Worm (Caenorhabditis elegans) whole organism, midembryonic: ENCODE measurements around the gene C35D10.5.

Experiments
- T22C8.4 ChIP-seq: fragments of 200-800 bp; sonication (Bioruptor generic); IDR thresholded peaks from 2 replicates; pipeline ENCODE4 v1.3.6; 2022; ENCODE audit warnings: missing genetic modification characterization, missing compliant biosample characterization
- cog-1 ChIP-seq: sonication (generic microtip); optimal IDR thresholded peaks from 2 replicates; lab custom pipeline; 2016; ENCODE audit warnings: missing genetic modification characterization, missing compliant biosample characterization
- flt-1 ChIP-seq: fragments of 200-800 bp; sonication (Bioruptor generic); IDR thresholded peaks from 2 replicates; pipeline ENCODE4 v1.3.6; 2022; ENCODE audit warnings: missing genetic modification characterization, missing compliant biosample characterization
- klf-2 ChIP-seq: fragments of 200-800 bp; sonication (Bioruptor generic); conservative IDR thresholded peaks from 2 replicates; pipeline ENCODE4 v1.3.6; 2022; ENCODE audit warnings: missing genetic modification reagents, missing genetic modification characterization, missing compliant biosample characterization
- med-1 ChIP-seq: sonication (generic microtip); optimal IDR thresholded peaks from 2 replicates; lab custom pipeline; 2017; ENCODE audit warnings: missing genetic modification characterization, mild to moderate bottlenecking, missing compliant biosample characterization, antibody characterized with exemption, missing genetic modification reagents; ENCODE audit not compliant: insufficient read depth
- ref-1 ChIP-seq: fragments of 200-800 bp; sonication (Bioruptor generic); conservative IDR thresholded peaks from 2 replicates; pipeline ENCODE4 v1.3.6; 2022; ENCODE audit warnings: missing genetic modification reagents, missing genetic modification characterization, missing compliant biosample characterization
- tab-1 ChIP-seq: fragments of 200-800 bp; sonication (Bioruptor generic); IDR thresholded peaks from 2 replicates; pipeline ENCODE4 v1.3.6; 2022; ENCODE audit warnings: missing genetic modification characterization, missing compliant biosample characterization
- ztf-23 ChIP-seq: fragments of 200-800 bp; sonication (Bioruptor generic); IDR thresholded peaks from 2 replicates; pipeline ENCODE4 v1.3.6; 2022; ENCODE audit warnings: missing genetic modification reagents, missing genetic modification characterization, missing compliant biosample characterization
- ztf-29 ChIP-seq: fragments of 200-800 bp; sonication (Bioruptor generic); IDR thresholded peaks from 2 replicates; pipeline ENCODE4 v1.3.6; 2022; ENCODE audit warnings: missing genetic modification reagents, missing genetic modification characterization, missing compliant biosample characterization

C35D10.5 gene

DNA sequence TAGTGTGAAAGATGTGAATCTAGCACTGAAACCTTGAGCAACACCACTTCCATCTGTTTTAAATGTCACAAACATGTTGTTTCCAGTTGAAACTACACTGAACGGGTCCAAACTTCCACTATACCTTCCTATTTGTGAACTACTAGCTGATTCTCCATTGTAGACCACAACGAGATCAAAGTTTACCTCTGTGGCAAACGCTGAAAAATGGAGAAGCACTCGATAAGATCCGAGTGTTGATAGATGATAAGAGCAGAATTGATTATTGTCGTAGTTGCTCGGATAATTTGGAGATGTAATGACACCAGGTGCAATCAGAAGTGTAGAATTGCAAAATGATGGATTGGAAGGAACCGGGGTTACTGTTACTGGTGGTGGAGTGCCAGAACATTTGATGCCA, 19.8 kb downstream of the C35D10.5 start:
- TF ChIP-seq ztf-29 (GFP tag; lab: Robert Waterston, UW) (no peak), ztf-23 (GFP tag; lab: Robert Waterston, UW) (no peak), klf-2 (GFP tag; lab: Robert Waterston, UW) (no peak)

DNA sequence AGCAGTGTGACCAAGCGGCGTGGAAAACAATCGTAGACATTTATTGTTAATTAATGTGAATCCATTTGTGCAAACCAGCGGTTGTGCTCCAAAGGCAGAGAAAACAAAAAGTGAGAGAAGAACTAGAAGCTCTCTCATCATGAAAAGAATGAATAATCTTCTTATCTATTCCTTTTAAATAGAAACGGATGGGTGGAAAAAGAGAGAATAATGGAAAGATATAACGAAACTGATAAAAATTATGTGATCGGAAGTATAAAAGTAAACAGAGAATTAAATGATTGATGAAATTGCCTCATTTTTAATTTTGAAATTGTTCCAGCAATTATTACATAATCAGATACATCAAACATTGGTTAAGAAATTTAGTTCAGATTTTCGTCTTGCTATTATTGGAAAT, 21.3 kb downstream of the C35D10.5 start, which contains the start of gene clec-5:
TSS of gene clec-5 (minus strand) at position 178 of the 400 bp plus-strand sequence.
- no peak for TF ChIP-seq cog-1 (tag; lab: Kevin White, UChicago)
- TF ChIP-seq ztf-29 (GFP tag; lab: Robert Waterston, UW), result no peak
- no peak for TF ChIP-seq klf-2 (GFP tag; lab: Robert Waterston, UW)
- TF ChIP-seq T22C8.4 (GFP tag; lab: Robert Waterston, UW), result no peak
- TF ChIP-seq med-1 (GFP tag; lab: Kevin White, UChicago), result no peak
- TF ChIP-seq flt-1 (GFP tag; lab: Robert Waterston, UW), result no peak
- no peak for TF ChIP-seq tab-1
- no peak for TF ChIP-seq ztf-23 (GFP tag; lab: Robert Waterston, UW)
- TF ChIP-seq ref-1 (GFP tag; lab: Robert Waterston, UW), result no peak

DNA sequence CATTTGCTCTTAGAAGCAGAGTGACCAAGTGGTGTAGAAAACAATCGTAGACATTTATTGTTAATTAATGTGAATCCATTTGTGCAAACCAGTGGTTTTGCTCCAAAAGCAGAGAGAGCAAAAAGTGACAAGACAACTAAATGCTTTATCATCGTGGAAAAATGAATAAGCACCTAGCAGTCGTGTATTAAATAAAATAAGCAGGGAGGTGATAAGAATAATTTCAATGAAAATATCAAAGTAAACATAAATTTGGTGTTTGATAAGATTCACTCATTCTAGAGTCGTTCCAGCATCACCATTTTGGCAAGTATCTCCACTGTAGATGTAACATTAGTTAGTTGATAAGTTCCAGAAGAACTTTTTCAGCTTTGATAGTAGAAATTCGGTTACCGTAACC, 25.1 kb downstream of the C35D10.5 start, which contains the start of gene clec-6:
TSS of gene clec-6 (minus strand) at position 154 of the 400 bp plus-strand sequence.
- TF ChIP-seq ztf-23 (GFP tag; lab: Robert Waterston, UW), result no peak
- no peak for TF ChIP-seq T22C8.4 (GFP tag; lab: Robert Waterston, UW)
- TF ChIP-seq ref-1 (GFP tag; lab: Robert Waterston, UW), result no peak
- no peak for TF ChIP-seq tab-1
- no peak for TF ChIP-seq med-1 (GFP tag; lab: Kevin White, UChicago)
- no peak for TF ChIP-seq cog-1 (tag; lab: Kevin White, UChicago)
- no peak for TF ChIP-seq klf-2 (GFP tag; lab: Robert Waterston, UW)
- TF ChIP-seq ztf-29 (GFP tag; lab: Robert Waterston, UW), result no peak
- no peak for TF ChIP-seq flt-1 (GFP tag; lab: Robert Waterston, UW)

DNA sequence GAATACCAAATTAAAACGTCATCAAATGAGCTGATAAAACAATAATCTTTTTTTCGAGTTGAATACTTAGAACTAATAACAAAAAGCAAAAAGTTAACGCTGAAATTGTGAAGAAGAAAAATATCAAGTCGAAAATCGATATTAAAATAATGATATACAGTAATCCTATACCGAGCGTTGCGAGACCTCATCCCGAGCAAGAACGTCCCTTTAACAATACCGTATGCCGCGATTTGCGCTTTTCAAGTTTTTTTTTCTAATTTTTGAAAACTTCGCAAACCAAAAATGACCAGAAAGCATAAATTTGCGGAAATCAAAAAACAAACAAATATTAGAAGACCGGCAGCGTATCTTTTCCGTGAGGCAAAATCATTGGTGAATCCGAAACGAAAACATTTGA, 28.8 kb downstream of the C35D10.5 start, which contains the start of gene F26F4.5:
TSS of gene F26F4.5 (minus strand) at position 256 of the 400 bp plus-strand sequence.
- no peak for TF ChIP-seq ztf-23 (GFP tag; lab: Robert Waterston, UW)

DNA sequence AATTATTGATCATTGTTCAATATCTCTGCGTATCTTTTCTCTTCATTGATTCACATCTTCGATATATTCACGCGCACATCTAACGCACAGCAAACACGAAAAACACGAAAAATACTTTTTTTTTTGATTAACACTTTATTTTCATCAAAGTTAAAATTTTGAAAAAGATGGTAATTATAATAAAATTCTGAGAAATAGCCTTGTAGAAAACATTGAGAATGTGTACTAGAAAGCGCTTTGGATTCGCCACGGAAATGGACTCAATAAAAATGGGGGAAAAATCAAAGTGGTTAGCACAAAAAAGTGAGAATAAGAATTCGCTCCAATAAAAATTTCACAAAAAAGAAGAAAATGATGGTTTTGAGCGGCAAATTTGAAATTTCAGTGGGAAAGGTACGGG, 31.4 kb downstream of the C35D10.5 start, which contains the start of gene F26F4.6:
TSS of gene F26F4.6 (minus strand) at position 101 of the 400 bp plus-strand sequence.
- TF ChIP-seq tab-1, result no peak

DNA sequence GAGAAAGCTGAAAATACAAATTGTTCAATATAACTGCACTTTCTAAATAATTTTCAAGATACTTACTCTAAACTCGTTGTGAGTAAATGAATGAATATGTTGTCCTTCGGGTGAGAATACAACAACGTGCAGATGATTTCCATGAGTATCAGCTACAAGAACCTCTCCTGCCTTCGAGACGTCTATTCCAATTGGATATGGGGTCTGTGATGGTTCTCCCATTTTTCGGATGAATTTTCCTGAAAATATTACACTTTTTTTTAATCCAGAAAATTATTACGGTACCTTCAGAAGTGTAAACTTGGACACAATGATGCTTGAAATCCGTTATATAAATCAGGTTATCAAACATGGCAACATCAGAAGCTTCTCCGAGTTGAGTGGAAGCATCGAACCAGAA, 33.2 kb downstream of the C35D10.5 start:
- TF ChIP-seq ztf-29 (GFP tag; lab: Robert Waterston, UW) (no peak), med-1 (GFP tag; lab: Kevin White, UChicago) (no peak), T22C8.4 (GFP tag; lab: Robert Waterston, UW) (no peak), klf-2 (GFP tag; lab: Robert Waterston, UW) (no peak)

DNA sequence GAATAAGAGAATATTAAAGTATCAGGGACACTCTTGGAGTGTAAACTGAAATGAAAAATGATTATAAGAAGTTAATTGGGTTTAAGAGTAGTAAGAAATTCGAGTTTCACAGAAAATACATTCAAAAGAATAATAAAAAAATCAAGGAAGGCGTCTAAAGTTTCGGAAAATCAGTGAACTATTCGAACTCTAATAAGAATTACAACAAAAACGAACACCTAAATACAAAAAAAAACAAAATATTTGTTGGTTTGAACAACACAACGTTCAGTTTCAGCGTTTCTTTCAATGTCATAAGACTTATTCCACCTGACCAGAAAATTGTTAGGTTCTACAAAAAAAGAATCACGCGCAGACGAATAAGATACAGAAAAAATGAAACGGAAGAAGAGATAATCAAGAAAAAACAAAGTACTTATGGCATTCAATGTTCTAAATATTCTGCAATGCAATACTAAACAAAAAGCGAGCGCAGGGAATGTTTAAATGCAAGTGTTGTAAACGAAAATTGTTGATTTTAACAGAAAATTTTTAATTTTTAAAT, 37.0 kb downstream of the C35D10.5 start, which contains the start of gene nhl-2:
TSS of gene nhl-2 (minus strand) at position 51 of the 544 bp plus-strand sequence.
- TF ChIP-seq tab-1 (no peak), ztf-29 (GFP tag; lab: Robert Waterston, UW) (no peak), flt-1 (GFP tag; lab: Robert Waterston, UW) (no peak), ztf-23 (GFP tag; lab: Robert Waterston, UW) (no peak), med-1 (GFP tag; lab: Kevin White, UChicago) (no peak), cog-1 (tag; lab: Kevin White, UChicago) (no peak), klf-2 (GFP tag; lab: Robert Waterston, UW) (no peak), ref-1 (GFP tag; lab: Robert Waterston, UW) (no peak), T22C8.4 (GFP tag; lab: Robert Waterston, UW) (no peak)

DNA sequence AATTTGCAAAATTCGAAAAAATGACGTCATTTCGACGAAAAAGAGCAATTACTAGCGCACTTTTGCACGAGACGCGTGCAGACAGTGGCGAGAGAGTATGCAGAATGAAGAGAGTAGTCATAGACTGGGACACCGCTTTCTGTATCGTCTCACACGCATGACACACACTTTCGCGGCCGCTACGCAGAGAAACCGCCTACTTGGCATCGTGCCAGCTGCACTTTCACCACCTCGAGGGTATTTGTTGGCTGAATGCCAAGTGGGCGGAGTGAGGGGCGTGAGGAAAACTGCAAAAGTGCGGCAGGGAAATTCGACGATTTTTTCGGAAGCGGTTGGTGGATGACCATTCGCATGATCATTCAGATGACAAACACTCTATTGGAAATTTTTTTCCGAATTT, 37.6 kb downstream of the C35D10.5 start:
- TF ChIP-seq ztf-29 (GFP tag; lab: Robert Waterston, UW), result no peak
- peak; percentile 94 for TF ChIP-seq ztf-23 (GFP tag; lab: Robert Waterston, UW)
- peak; percentile 84 for TF ChIP-seq flt-1 (GFP tag; lab: Robert Waterston, UW)
- no peak for TF ChIP-seq klf-2 (GFP tag; lab: Robert Waterston, UW)
- TF ChIP-seq cog-1 (tag; lab: Kevin White, UChicago), result peak; percentile 95
- no peak for TF ChIP-seq med-1 (GFP tag; lab: Kevin White, UChicago)
- TF ChIP-seq T22C8.4 (GFP tag; lab: Robert Waterston, UW), result peak; percentile 36; the same call in 1 of the 2 replicates

DNA sequence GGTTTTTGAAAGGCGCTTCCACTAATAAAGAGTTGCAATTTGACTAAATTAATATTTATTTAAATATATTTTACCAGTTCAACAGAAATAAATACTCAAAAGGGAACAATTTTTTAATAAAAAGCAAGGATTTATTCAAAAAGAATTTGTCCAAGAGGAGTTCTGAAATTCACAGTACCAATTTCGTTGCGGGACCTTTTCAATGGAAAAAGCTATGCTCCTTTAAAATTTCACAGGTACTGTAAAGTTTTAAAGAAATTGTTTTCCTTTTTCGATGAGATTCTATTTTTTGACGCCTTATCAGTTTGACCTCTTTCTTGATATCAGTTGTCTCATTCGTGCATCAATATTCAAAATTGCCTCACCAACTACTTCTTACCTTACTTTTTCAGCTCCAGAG, 38.1 kb downstream of the C35D10.5 start, which contains the start of gene tag-340:
TSS of gene tag-340 (plus strand) at position 249 of the 400 bp plus-strand sequence.
- TF ChIP-seq ztf-29 (GFP tag; lab: Robert Waterston, UW) (no peak), ztf-23 (GFP tag; lab: Robert Waterston, UW) (no peak), cog-1 (tag; lab: Kevin White, UChicago) (no peak), ref-1 (GFP tag; lab: Robert Waterston, UW) (no peak), klf-2 (GFP tag; lab: Robert Waterston, UW) (no peak), tab-1 (no peak), T22C8.4 (GFP tag; lab: Robert Waterston, UW) (no peak), med-1 (GFP tag; lab: Kevin White, UChicago) (no peak)

DNA sequence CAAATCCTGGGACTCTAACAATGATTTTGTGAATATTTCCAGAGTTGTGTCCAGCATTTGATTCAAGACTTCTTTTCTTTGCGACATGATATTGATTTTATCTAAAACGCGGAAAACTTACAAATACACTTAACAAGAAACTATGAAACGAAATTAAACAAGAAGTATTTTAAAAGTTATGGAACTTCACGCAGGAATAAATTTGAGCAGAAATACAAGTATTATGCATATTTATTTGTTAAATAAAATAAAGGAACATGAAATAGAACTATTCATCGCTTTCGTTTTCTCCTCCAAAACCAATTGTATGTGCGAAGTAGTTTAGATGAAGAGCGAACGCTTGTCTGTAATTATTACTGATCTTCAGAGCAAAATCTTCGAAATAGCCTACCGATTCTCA, 41.6 kb downstream of the C35D10.5 start, which contains the start of gene kbp-2:
TSS of gene kbp-2 (minus strand) at position 101 of the 400 bp plus-strand sequence.
- no peak for TF ChIP-seq ztf-23 (GFP tag; lab: Robert Waterston, UW)
- TF ChIP-seq klf-2 (GFP tag; lab: Robert Waterston, UW), result no peak
- TF ChIP-seq med-1 (GFP tag; lab: Kevin White, UChicago), result no peak
- TF ChIP-seq cog-1 (tag; lab: Kevin White, UChicago), result no peak
- no peak for TF ChIP-seq tab-1
- no peak for TF ChIP-seq ref-1 (GFP tag; lab: Robert Waterston, UW)
- TF ChIP-seq flt-1 (GFP tag; lab: Robert Waterston, UW), result no peak
- no peak for TF ChIP-seq ztf-29 (GFP tag; lab: Robert Waterston, UW)
- no peak for TF ChIP-seq T22C8.4 (GFP tag; lab: Robert Waterston, UW)
